Fruit fly (Drosophila melanogaster): ENCODE results near the gene Or85e.

Gene Or85e

dm6 chr3R:8635778-8636177 is at the start of gene Or85e:
Or85e (minus strand) TSS chr3R:8635878.
- TF ChIP-seq Ets98B (GFP tag; IDR thresholded peaks at IDR 0.05), result no peak
- TF ChIP-seq CG4496 (GFP tag; IDR thresholded peaks at IDR 0.05), result no peak
- TF ChIP-seq CG8159 (tag; optimal IDR thresholded peaks at IDR 0.05), result no peak
- TF ChIP-seq CG17806 (tag; optimal IDR thresholded peaks at IDR 0.05), result no peak
- no peak for TF ChIP-seq CG8301 (tag; optimal IDR thresholded peaks at IDR 0.05)
- TF ChIP-seq rn (GFP tag; IDR thresholded peaks at IDR 0.05), result no peak
- no peak for TF ChIP-seq EcR (GFP tag; optimal IDR thresholded peaks at IDR 0.05)
- TF ChIP-seq CG9948 (tag; optimal IDR thresholded peaks at IDR 0.05), result no peak
- TF ChIP-seq fd96Ca (GFP tag; IDR thresholded peaks at IDR 0.05), result no peak
- TF ChIP-seq gl (tag; optimal IDR thresholded peaks at IDR 0.05), result no peak
- no peak for TF ChIP-seq Pif1A (GFP tag; optimal IDR thresholded peaks at IDR 0.05)

dm6 chr3R:8684328-8685177 is 48.9 kb upstream of the Or85e start, which contains the start of gene CG44227:
CG44227 (minus strand) TSS chr3R:8685176.
- TF ChIP-seq Pif1B (GFP tag; optimal IDR thresholded peaks at IDR 0.05) (no peak), CG13204 (GFP tag; optimal IDR thresholded peaks at IDR 0.05) (no peak), rn (GFP tag; IDR thresholded peaks at IDR 0.05) (no peak), CG32121 (GFP tag; IDR thresholded peaks at IDR 0.05) (no peak), CG14655 (GFP tag; optimal IDR thresholded peaks at IDR 0.05) (no peak), CG15710 (tag; optimal IDR thresholded peaks at IDR 0.05) (no peak), fd96Ca (GFP tag; IDR thresholded peaks at IDR 0.05) (no peak), CG34367 (tag; optimal IDR thresholded peaks at IDR 0.05) (no peak), CG12605 (GFP tag; IDR thresholded peaks at IDR 0.05) (no peak), CG8301 (tag; optimal IDR thresholded peaks at IDR 0.05) (no peak), D1 (tag; optimal IDR thresholded peaks at IDR 0.05) (no peak), EcR (GFP tag; optimal IDR thresholded peaks at IDR 0.05) (no peak), CG17806 (tag; optimal IDR thresholded peaks at IDR 0.05) (no peak)

dm6 chr3R:8683280-8683679 is 47.6 kb upstream of the Or85e start:
- no peak for TF ChIP-seq CG4496 (GFP tag; IDR thresholded peaks at IDR 0.05)
- TF ChIP-seq Snoo (tag; optimal IDR thresholded peaks at IDR 0.05), result no peak
- TF ChIP-seq Pif1B (GFP tag; optimal IDR thresholded peaks at IDR 0.05), result no peak
- no peak for TF ChIP-seq CG34367 (tag; optimal IDR thresholded peaks at IDR 0.05)
- no peak for TF ChIP-seq CG14655 (GFP tag; optimal IDR thresholded peaks at IDR 0.05)
- no peak for TF ChIP-seq CG8301 (tag; optimal IDR thresholded peaks at IDR 0.05)
- no peak for TF ChIP-seq Pif1A (GFP tag; optimal IDR thresholded peaks at IDR 0.05)
- no peak for TF ChIP-seq CG17806 (tag; optimal IDR thresholded peaks at IDR 0.05)
- no peak for TF ChIP-seq fd96Ca (GFP tag; IDR thresholded peaks at IDR 0.05)
- no peak for TF ChIP-seq D1 (tag; optimal IDR thresholded peaks at IDR 0.05)
- no peak for TF ChIP-seq EcR (GFP tag; optimal IDR thresholded peaks at IDR 0.05)
- no peak for TF ChIP-seq CG13204 (GFP tag; optimal IDR thresholded peaks at IDR 0.05)
- TF ChIP-seq gl (tag; optimal IDR thresholded peaks at IDR 0.05), result no peak
- no peak for TF ChIP-seq Ets98B (GFP tag; IDR thresholded peaks at IDR 0.05)
- TF ChIP-seq CG32121 (GFP tag; IDR thresholded peaks at IDR 0.05), result no peak
- no peak for TF ChIP-seq CG15710 (tag; optimal IDR thresholded peaks at IDR 0.05)
- no peak for TF ChIP-seq CG9948 (tag; optimal IDR thresholded peaks at IDR 0.05)
- TF ChIP-seq CG12605 (GFP tag; IDR thresholded peaks at IDR 0.05), result no peak
- no peak for TF ChIP-seq CG10348 (GFP tag; IDR thresholded peaks at IDR 0.05)
- TF ChIP-seq CG8159 (tag; optimal IDR thresholded peaks at IDR 0.05), result no peak

- TF ChIP-seq CG10348 (GFP tag; IDR thresholded peaks at IDR 0.05) (no peak), CG15710 (tag; optimal IDR thresholded peaks at IDR 0.05) (no peak), fd96Ca (GFP tag; IDR thresholded peaks at IDR 0.05) (no peak), CG8301 (tag; optimal IDR thresholded peaks at IDR 0.05) (no peak), CG14655 (GFP tag; optimal IDR thresholded peaks at IDR 0.05) (no peak), CG12605 (GFP tag; IDR thresholded peaks at IDR 0.05) (no peak), CG13204 (GFP tag; optimal IDR thresholded peaks at IDR 0.05) (no peak), CG8159 (tag; optimal IDR thresholded peaks at IDR 0.05) (no peak), CG4496 (GFP tag; IDR thresholded peaks at IDR 0.05) (no peak), EcR (GFP tag; optimal IDR thresholded peaks at IDR 0.05) (no peak), D1 (tag; optimal IDR thresholded peaks at IDR 0.05) (no peak), Ets98B (GFP tag; IDR thresholded peaks at IDR 0.05) (no peak)
Observed at dm6 chr3R:8680611-8681010, 44.9 kb upstream of the Or85e start.

- TF ChIP-seq CG13204 (GFP tag; optimal IDR thresholded peaks at IDR 0.05) (no peak), CG17806 (tag; optimal IDR thresholded peaks at IDR 0.05) (no peak), Ets98B (GFP tag; IDR thresholded peaks at IDR 0.05) (no peak), CG8301 (tag; optimal IDR thresholded peaks at IDR 0.05) (no peak), CG8159 (tag; optimal IDR thresholded peaks at IDR 0.05) (no peak), gl (tag; optimal IDR thresholded peaks at IDR 0.05) (no peak), CG9948 (tag; optimal IDR thresholded peaks at IDR 0.05) (no peak), CG14655 (GFP tag; optimal IDR thresholded peaks at IDR 0.05) (no peak), CG10348 (GFP tag; IDR thresholded peaks at IDR 0.05) (no peak), EcR (GFP tag; optimal IDR thresholded peaks at IDR 0.05) (no peak), Pif1B (GFP tag; optimal IDR thresholded peaks at IDR 0.05) (no peak)
Observed at dm6 chr3R:8679934-8680333, 44.3 kb upstream of the Or85e start, which contains the start of gene CG33325. CG33325 (minus strand) TSS chr3R:8680034.

- TF ChIP-seq CG8301 (tag; optimal IDR thresholded peaks at IDR 0.05), result no peak
- 0 out of 2 replicates have a peak, but pooled peaks have one; percentile 50 for TF ChIP-seq CG32121 (GFP tag; IDR thresholded peaks at IDR 0.05)
- peak; percentile 66 for TF ChIP-seq CG15710 (tag; optimal IDR thresholded peaks at IDR 0.05)
- TF ChIP-seq fd96Ca (GFP tag; IDR thresholded peaks at IDR 0.05), result peak; percentile 73
- no peak for TF ChIP-seq CG14655 (GFP tag; optimal IDR thresholded peaks at IDR 0.05)
- peak; percentile 51 for TF ChIP-seq Ets98B (GFP tag; IDR thresholded peaks at IDR 0.05)
- TF ChIP-seq Pif1B (GFP tag; optimal IDR thresholded peaks at IDR 0.05), result peak; percentile 62
- TF ChIP-seq CG17806 (tag; optimal IDR thresholded peaks at IDR 0.05), result no peak
- no peak for TF ChIP-seq gl (tag; optimal IDR thresholded peaks at IDR 0.05)
- TF ChIP-seq CG12605 (GFP tag; IDR thresholded peaks at IDR 0.05), result no peak
- no peak for TF ChIP-seq CG13204 (GFP tag; optimal IDR thresholded peaks at IDR 0.05)
- peak; percentile 59 for TF ChIP-seq Snoo (tag; optimal IDR thresholded peaks at IDR 0.05)
- TF ChIP-seq CG4496 (GFP tag; IDR thresholded peaks at IDR 0.05), result no peak
- TF ChIP-seq CG34367 (tag; optimal IDR thresholded peaks at IDR 0.05), result peak; percentile 56
- peak; percentile 67 for TF ChIP-seq CG9948 (tag; optimal IDR thresholded peaks at IDR 0.05)
- no peak for TF ChIP-seq Pif1A (GFP tag; optimal IDR thresholded peaks at IDR 0.05)
- no peak for TF ChIP-seq EcR (GFP tag; optimal IDR thresholded peaks at IDR 0.05)
- peak; percentile 75 for TF ChIP-seq CG8159 (tag; optimal IDR thresholded peaks at IDR 0.05)
- peak; percentile 27; the same call in 1 of the 2 replicates for TF ChIP-seq CG10348 (GFP tag; IDR thresholded peaks at IDR 0.05)
- TF ChIP-seq D1 (tag; optimal IDR thresholded peaks at IDR 0.05), result no peak
- TF ChIP-seq rn (GFP tag; IDR thresholded peaks at IDR 0.05), result peak; percentile 34; the same call in 1 of the 2 replicates
Observed at dm6 chr3R:8676560-8677000, 40.9 kb upstream of the Or85e start, which contains the start of the genes Unc50, CG11755 and CG8043. Unc50 (minus strand) TSS chr3R:8676613. CG11755 (plus strand) TSS chr3R:8676915. CG8043 (plus strand) TSS chr3R:8676915.
